Worm (Caenorhabditis elegans) whole organism, L4 larva: Measurements from ENCODE around the gene syd-9.

ENCODE experiments used
- Y105C5A.15 ChIP-seq: fragments of 200-800 bp; sonication (Bioruptor generic); IDR thresholded peaks from 2 replicates; pipeline ENCODE4 v1.3.6; 2022; ENCODE audit warnings: missing genetic modification characterization, missing compliant biosample characterization
- daf-8 ChIP-seq: fragments of 200-800 bp; sonication (Bioruptor generic); IDR thresholded peaks from 2 replicates; pipeline ENCODE4 v1.3.6; 2022; ENCODE audit warnings: missing genetic modification characterization, missing compliant biosample characterization
- lin-38 ChIP-seq: fragments of 200-800 bp; sonication (Bioruptor generic); IDR thresholded peaks from 2 replicates; pipeline ENCODE4 v1.3.6; 2022; ENCODE audit warnings: missing genetic modification reagents, missing genetic modification characterization, missing compliant biosample characterization
- nhr-76 ChIP-seq: fragments of 150-350 bp; optimal IDR thresholded peaks from 2 replicates; lab custom pipeline; 2014; ENCODE audit warnings: missing biosample characterization, missing genetic modification characterization
- nhr-77 ChIP-seq: fragments of 150-350 bp; optimal IDR thresholded peaks from 2 replicates; lab custom pipeline; 2014; ENCODE audit warnings: missing biosample characterization, missing genetic modification characterization
- unc-62 ChIP-seq, 3 experiments: fragments of 150-350 bp in 1 of 3; sonication (generic microtip); optimal IDR thresholded peaks in 2 of 3; peaks in 1 of 3; 1 replicate in 1 of 3; 2 replicates in 2 of 3; lab custom pipeline; 2014 to 2017; ENCODE audit warnings: missing biosample characterization in 3 of 3, missing genetic modification characterization in 3 of 3, missing genetic modification reagents in 3 of 3, missing genotype in 1 of 3
- zag-1 ChIP-seq: fragments of 150-350 bp; optimal IDR thresholded peaks from 2 replicates; lab custom pipeline; 2014; ENCODE audit warnings: missing biosample characterization, missing genetic modification characterization

- no peak for TF ChIP-seq Y105C5A.15 (GFP tag; lab: Robert Waterston, UW)
- TF ChIP-seq unc-62 (GFP tag; optimal IDR thresholded peaks at IDR 0.05 in 1 of 2; lab: Kevin White, UChicago), result peak in 1 of 2 experiments; percentile 95
- peak; percentile 64 for TF ChIP-seq unc-62 (tag; optimal IDR thresholded peaks at IDR 0.05; lab: Kevin White, UChicago)
- peak; percentile 73 for TF ChIP-seq lin-38
- TF ChIP-seq zag-1, result no peak
- 0 out of 2 replicates have a peak, but pooled peaks have one; percentile 16 for TF ChIP-seq daf-8 (GFP tag; lab: Robert Waterston, UW)
- peak; percentile 68 for TF ChIP-seq nhr-76
- TF ChIP-seq nhr-77, result peak; percentile 99
Measured at ce11 chrX:7181627-7182026, 36.3 kb upstream of the syd-9 start.
